Fruit fly (Drosophila melanogaster) whole organism, pupa: ENCODE data around the gene Or88a.
A peak's percentile ranks its signal among the peaks of the same experiment; 100 is the strongest.

Experiments
- CG10348 ChIP-seq: fragments of 200-800 bp; sonication (Bioruptor generic); IDR thresholded peaks from 2 replicates; pipeline ENCODE4 v1.3.6; 2022; ENCODE audit warnings: missing biosample characterization, missing genetic modification characterization
- CG12605 ChIP-seq: fragments of 200-800 bp; sonication (Bioruptor generic); IDR thresholded peaks from 2 replicates; pipeline ENCODE4 v1.3.6; 2022; ENCODE audit warnings: missing biosample characterization, missing genetic modification characterization
- CG13204 ChIP-seq: fragments of 200-800 bp; sonication (Bioruptor generic); optimal IDR thresholded peaks from 2 replicates; lab custom pipeline; 2018; ENCODE audit warnings: missing biosample characterization, mild to moderate bottlenecking, missing genetic modification characterization, moderate library complexity
- CG14655 ChIP-seq: fragments of 200-800 bp; sonication (Bioruptor generic); optimal IDR thresholded peaks from 3 replicates; lab custom pipeline; 2017; ENCODE audit warnings: mild to moderate bottlenecking, missing biosample characterization, missing genetic modification reagents, missing genetic modification characterization
- CG15710 ChIP-seq: fragments of 200-800 bp; sonication (Bioruptor generic); optimal IDR thresholded peaks from 2 replicates; lab custom pipeline; 2018; ENCODE audit warnings: missing biosample characterization, mild to moderate bottlenecking, missing genetic modification characterization, moderate library complexity
- CG17806 ChIP-seq: fragments of 200-800 bp; sonication (Bioruptor generic); optimal IDR thresholded peaks from 2 replicates; lab custom pipeline; 2018; ENCODE audit warnings: missing biosample characterization, mild to moderate bottlenecking, missing genetic modification characterization, moderate library complexity
- CG32121 ChIP-seq: fragments of 200-800 bp; sonication (Bioruptor generic); IDR thresholded peaks from 2 replicates; pipeline ENCODE4 v1.3.6; 2022; ENCODE audit warnings: missing biosample characterization, missing genetic modification characterization
- CG34367 ChIP-seq: fragments of 200-800 bp; sonication (Bioruptor generic); optimal IDR thresholded peaks from 2 replicates; lab custom pipeline; 2018; ENCODE audit warnings: missing biosample characterization, mild to moderate bottlenecking, missing genetic modification characterization
- CG4496 ChIP-seq: fragments of 200-800 bp; sonication (Bioruptor generic); IDR thresholded peaks from 3 replicates; pipeline ENCODE4 v1.3.6; 2022; ENCODE audit warnings: missing biosample characterization, missing genetic modification characterization
- CG8159 ChIP-seq: fragments of 200-800 bp; sonication (Bioruptor generic); optimal IDR thresholded peaks from 3 replicates; lab custom pipeline; 2018; ENCODE audit warnings: missing biosample characterization, mild to moderate bottlenecking, missing genetic modification characterization, moderate library complexity
- CG8301 ChIP-seq: fragments of 200-800 bp; sonication (Bioruptor generic); optimal IDR thresholded peaks from 2 replicates; lab custom pipeline; 2018; ENCODE audit warnings: missing biosample characterization, mild to moderate bottlenecking, missing genetic modification characterization
- CG9948 ChIP-seq: fragments of 200-800 bp; sonication (Bioruptor generic); optimal IDR thresholded peaks from 2 replicates; lab custom pipeline; 2018; ENCODE audit warnings: missing biosample characterization, mild to moderate bottlenecking, missing genetic modification characterization, moderate library complexity
- D1 ChIP-seq: fragments of 200-800 bp; sonication (Bioruptor generic); optimal IDR thresholded peaks from 2 replicates; lab custom pipeline; 2018; ENCODE audit warnings: missing biosample characterization, mild to moderate bottlenecking, missing genetic modification characterization, moderate library complexity
- EcR ChIP-seq: fragments of 200-800 bp; sonication (Bioruptor generic); optimal IDR thresholded peaks from 3 replicates; lab custom pipeline; 2019; ENCODE audit warnings: missing biosample characterization, missing genetic modification characterization, mild to moderate bottlenecking, moderate library complexity, missing genetic modification reagents
- Ets98B ChIP-seq: fragments of 200-800 bp; sonication (Bioruptor generic); IDR thresholded peaks from 2 replicates; pipeline ENCODE4 v1.3.6; 2022; ENCODE audit warnings: missing biosample characterization, missing genetic modification characterization
- Pif1A ChIP-seq: fragments of 200-800 bp; sonication (Bioruptor generic); optimal IDR thresholded peaks from 3 replicates; lab custom pipeline; 2016; ENCODE audit warnings: missing biosample characterization, missing genetic modification characterization
- Pif1B ChIP-seq: fragments of 200-800 bp; sonication (Bioruptor generic); optimal IDR thresholded peaks from 3 replicates; lab custom pipeline; 2016; ENCODE audit warnings: missing biosample characterization, missing genetic modification characterization
- Snoo ChIP-seq: fragments of 200-800 bp; sonication (Bioruptor generic); optimal IDR thresholded peaks from 3 replicates; lab custom pipeline; 2017; ENCODE audit warnings: missing biosample characterization, mild to moderate bottlenecking, missing genetic modification characterization, inconsistent platforms
- fd96Ca ChIP-seq: fragments of 200-800 bp; sonication (Bioruptor generic); IDR thresholded peaks from 3 replicates; pipeline ENCODE4 v1.3.6; 2022; ENCODE audit warnings: missing biosample characterization, missing genetic modification characterization
- gl ChIP-seq: fragments of 200-800 bp; sonication (Bioruptor generic); optimal IDR thresholded peaks from 2 replicates; lab custom pipeline; 2018; ENCODE audit warnings: missing biosample characterization, mild to moderate bottlenecking, missing genetic modification characterization
- rn ChIP-seq: fragments of 200-800 bp; sonication (Bioruptor generic); IDR thresholded peaks from 2 replicates; pipeline ENCODE4 v1.3.6; 2022; ENCODE audit warnings: missing biosample characterization, missing genetic modification characterization

The Or88a gene

dm6 chr3R:14118350-14118749 is 9.1 kb downstream of the Or88a start, which contains the start of gene Kif19A:
TSS of gene Kif19A (minus strand) at chr3R:14118450.
- TF ChIP-seq CG10348 (GFP tag; lab: Robert Waterston, UW) (no peak), EcR (GFP tag; lab: Kevin White, UChicago) (no peak), CG4496 (GFP tag; lab: Robert Waterston, UW) (no peak), CG15710 (tag; lab: Kevin White, UChicago) (no peak), CG12605 (no peak), CG8301 (no peak), CG8159 (tag; lab: Kevin White, UChicago) (no peak), CG13204 (no peak), rn (GFP tag; lab: Robert Waterston, UW) (no peak), gl (tag; lab: Kevin White, UChicago) (no peak)
- TF ChIP-seq, all 21 proteins: peak for 0

dm6 chr3R:14122347-14122812 is 13.1 kb downstream of the Or88a start, which contains the start of the genes Abi and twf:
TSS of gene Abi (minus strand) at chr3R:14122420.
TSS of gene twf (plus strand) at chr3R:14122654.
- TF ChIP-seq CG15710 (tag; lab: Kevin White, UChicago): peak; percentile 47
- TF ChIP-seq Pif1A (GFP tag; lab: Kevin White, UChicago): no peak
- TF ChIP-seq CG8159 (tag; lab: Kevin White, UChicago): peak; percentile 45
- TF ChIP-seq CG13204: no peak
- no peak for TF ChIP-seq Snoo
- TF ChIP-seq rn (GFP tag; lab: Robert Waterston, UW): no peak
- TF ChIP-seq CG34367 (tag; lab: Kevin White, UChicago): peak; percentile 29
- peak; percentile 31; the same call in 1 of the 3 replicates for TF ChIP-seq CG4496 (GFP tag; lab: Robert Waterston, UW)
- TF ChIP-seq CG14655 (GFP tag; lab: Kevin White, UChicago): no peak
- peak; percentile 44 for TF ChIP-seq CG17806 (tag; lab: Kevin White, UChicago)
- TF ChIP-seq CG32121 (GFP tag; lab: Robert Waterston, UW): peak; percentile 30; the same call in 1 of the 2 replicates
- TF ChIP-seq Pif1B: no peak
- TF ChIP-seq CG9948 (tag; lab: Kevin White, UChicago): peak; percentile 35
- TF ChIP-seq CG10348 (GFP tag; lab: Robert Waterston, UW): no peak
- TF ChIP-seq Ets98B (GFP tag; lab: Robert Waterston, UW): peak; percentile 35; the same call in 1 of the 2 replicates
- TF ChIP-seq EcR (GFP tag; lab: Kevin White, UChicago): no peak

- TF ChIP-seq CG13204: no peak
- TF ChIP-seq EcR (GFP tag; lab: Kevin White, UChicago): no peak
- peak; percentile 90 for TF ChIP-seq CG32121 (GFP tag; lab: Robert Waterston, UW)
- TF ChIP-seq D1 (tag; lab: Kevin White, UChicago): peak; percentile 89
- peak; percentile 89 for TF ChIP-seq CG4496 (GFP tag; lab: Robert Waterston, UW)
- TF ChIP-seq Snoo: peak; percentile 83
- TF ChIP-seq CG10348 (GFP tag; lab: Robert Waterston, UW): peak; percentile 52
- no peak for TF ChIP-seq CG8301
- TF ChIP-seq CG15710 (tag; lab: Kevin White, UChicago): peak; percentile 91
- peak; percentile 91 for TF ChIP-seq CG8159 (tag; lab: Kevin White, UChicago)
- TF ChIP-seq CG34367 (tag; lab: Kevin White, UChicago): peak; percentile 84
- TF ChIP-seq gl (tag; lab: Kevin White, UChicago): peak; percentile 46
- peak; percentile 88 for TF ChIP-seq CG9948 (tag; lab: Kevin White, UChicago)
- TF ChIP-seq Pif1B: peak; percentile 80
- peak; percentile 65 for TF ChIP-seq fd96Ca (GFP tag; lab: Robert Waterston, UW)
- TF ChIP-seq rn (GFP tag; lab: Robert Waterston, UW): peak; percentile 85
- TF ChIP-seq Ets98B (GFP tag; lab: Robert Waterston, UW): peak; percentile 85
- TF ChIP-seq CG17806 (tag; lab: Kevin White, UChicago): peak; percentile 82
- peak; percentile 69 for TF ChIP-seq Pif1A (GFP tag; lab: Kevin White, UChicago)
- TF ChIP-seq CG14655 (GFP tag; lab: Kevin White, UChicago): no peak
- TF ChIP-seq CG12605: peak; percentile 41; the same call in 1 of the 2 replicates
- TF ChIP-seq, all 21 proteins: peak for 17
Measured at dm6 chr3R:14125479-14126121, 16.4 kb downstream of the Or88a start, which contains the start of the genes 140up and Polr2B. TSS of gene 140up (minus strand) at chr3R:14125548. TSS of gene Polr2B (plus strand) at chr3R:14125791.

dm6 chr3R:14131972-14132371 is 22.7 kb downstream of the Or88a start, which contains the start of gene CG14356:
TSS of gene CG14356 (minus strand) at chr3R:14132072.
- no peak for TF ChIP-seq rn (GFP tag; lab: Robert Waterston, UW)
- TF ChIP-seq, all 21 proteins: peak for 0

dm6 chr3R:14140912-14141311 is 31.7 kb downstream of the Or88a start:
- no peak for TF ChIP-seq CG34367 (tag; lab: Kevin White, UChicago)
- TF ChIP-seq CG12605: peak; percentile 52; the same call in 1 of the 2 replicates
- TF ChIP-seq, all 21 proteins: peak for 1

dm6 chr3R:14151840-14152239 is 42.6 kb downstream of the Or88a start, which contains the start of gene CG14355:
TSS of gene CG14355 (minus strand) at chr3R:14151940.
- TF ChIP-seq CG17806 (tag; lab: Kevin White, UChicago): no peak
- no peak for TF ChIP-seq Ets98B (GFP tag; lab: Robert Waterston, UW)
- no peak for TF ChIP-seq CG8159 (tag; lab: Kevin White, UChicago)
- no peak for TF ChIP-seq Pif1B
- no peak for TF ChIP-seq CG32121 (GFP tag; lab: Robert Waterston, UW)
- TF ChIP-seq fd96Ca (GFP tag; lab: Robert Waterston, UW): no peak
- TF ChIP-seq CG13204: no peak
